Fruit fly (Drosophila melanogaster) Kc167 (cell line): ENCODE data around the gene PolG2.

ENCODE experiments used
- Myc ChIP-seq: fragments of >200 bp; optimal IDR thresholded peaks from 2 replicates; lab custom pipeline; 2017; ENCODE audit warnings: missing external identifiers
- Sin3A ChIP-seq: fragments of >200 bp; optimal IDR thresholded peaks from 2 replicates; lab custom pipeline; 2018; ENCODE audit warnings: missing external identifiers
- h ChIP-seq: fragments of >200 bp; optimal IDR thresholded peaks from 3 replicates; lab custom pipeline; 2018; ENCODE audit warnings: missing external identifiers
- insv ChIP-seq: fragments of >200 bp; optimal IDR thresholded peaks from 3 replicates; lab custom pipeline; 2018; ENCODE audit warnings: missing external identifiers
- psq ChIP-seq: fragments of >200 bp; optimal IDR thresholded peaks from 2 replicates; lab custom pipeline; 2017; ENCODE audit warnings: missing external identifiers
- ttk ChIP-seq: sonication (Bioruptor generic); optimal IDR thresholded peaks from 2 replicates; lab custom pipeline; 2017; ENCODE audit warnings: missing external identifiers

Gene PolG2

DNA sequence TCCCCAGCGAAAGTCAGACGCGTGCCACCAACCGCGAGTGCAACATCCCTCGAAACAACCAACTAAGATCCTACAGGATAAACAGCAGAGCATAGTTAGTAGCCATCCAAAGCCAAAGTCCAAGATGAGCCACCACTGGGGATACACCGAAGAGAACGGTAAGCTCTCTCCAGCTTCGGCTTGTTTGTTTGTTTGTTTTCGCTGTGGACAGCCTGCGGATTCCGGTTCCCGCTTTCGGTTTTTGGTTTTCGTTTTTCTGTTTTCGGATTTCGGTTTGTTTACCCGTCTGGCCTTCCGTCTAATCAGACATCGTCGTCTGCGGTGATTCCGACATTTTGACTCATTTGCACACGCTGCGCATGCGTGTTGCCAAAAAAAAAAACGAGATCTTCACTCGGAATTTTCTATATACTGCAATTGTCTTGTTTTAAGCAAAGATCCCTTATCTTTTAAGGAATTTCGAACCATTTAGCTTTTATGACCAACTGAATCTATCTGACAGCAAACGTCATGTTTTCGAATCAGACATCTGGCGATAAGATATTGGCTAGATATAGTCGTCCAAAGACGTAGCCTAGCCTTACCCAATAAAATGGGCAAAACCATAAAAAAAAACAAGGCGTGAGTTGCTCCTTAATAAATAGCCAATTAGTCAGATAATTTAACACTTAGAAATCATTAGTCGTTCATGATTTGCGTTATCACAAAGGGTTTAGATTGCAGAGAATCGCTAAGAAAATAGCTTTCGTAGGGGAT lies 28.9 kb downstream of the PolG2 start:
- TF ChIP-seq psq, result no peak
- no peak for TF ChIP-seq Myc (lab: Kevin White, UChicago)
- TF ChIP-seq ttk (lab: Kevin White, UChicago), result no peak
- no peak for TF ChIP-seq h (lab: Kevin White, UChicago)
- TF ChIP-seq Sin3A, result no peak
- TF ChIP-seq insv (lab: Kevin White, UChicago), result no peak

dm6 chr2L:13803032-13803661 lies 29.8 kb downstream of the PolG2 start, which contains the start of gene CAH1:
Gene CAH1 (plus strand): TSS chr2L:13803626.
- no peak for TF ChIP-seq ttk (lab: Kevin White, UChicago)
- no peak for TF ChIP-seq h (lab: Kevin White, UChicago)
- TF ChIP-seq Sin3A, result no peak
- TF ChIP-seq psq, result no peak
- TF ChIP-seq Myc (lab: Kevin White, UChicago), result no peak
- no peak for TF ChIP-seq insv (lab: Kevin White, UChicago)

DNA sequence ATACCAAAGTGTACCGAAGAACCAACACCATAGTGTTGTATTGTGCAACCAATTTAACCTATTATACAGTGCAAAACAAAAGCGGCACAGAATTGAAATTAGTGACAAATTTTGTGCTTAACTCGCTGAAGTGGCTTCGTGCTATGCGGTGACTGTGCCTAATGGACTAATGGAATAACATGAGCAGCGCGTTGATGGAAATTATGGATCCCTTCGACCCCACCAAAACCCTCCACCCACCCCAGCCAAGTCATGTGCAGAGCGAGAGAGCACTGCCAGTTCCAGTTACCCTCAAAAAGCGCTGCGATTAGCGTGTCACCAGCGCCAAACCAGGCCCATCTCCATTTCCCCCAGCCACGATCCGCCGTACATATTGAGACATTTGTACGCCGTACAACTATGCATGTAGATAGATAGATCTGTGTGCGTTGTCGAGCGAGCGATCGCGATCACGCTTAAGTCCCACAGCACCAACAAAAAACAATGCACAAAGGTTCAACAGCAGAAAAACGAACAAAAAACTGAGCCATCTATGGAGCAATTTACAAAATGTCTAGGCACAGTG lies 30.7 kb downstream of the PolG2 start:
- TF ChIP-seq ttk (lab: Kevin White, UChicago) (no peak), h (lab: Kevin White, UChicago) (no peak), Sin3A (no peak), psq (no peak), insv (lab: Kevin White, UChicago) (no peak), Myc (lab: Kevin White, UChicago) (no peak)

- TF ChIP-seq Myc (lab: Kevin White, UChicago) (no peak), ttk (lab: Kevin White, UChicago) (no peak), insv (lab: Kevin White, UChicago) (no peak), Sin3A (no peak), h (lab: Kevin White, UChicago) (no peak), psq (no peak)
These were observed 31.7 kb downstream of the PolG2 start for dm6 chr2L:13801166-13801565.

DNA sequence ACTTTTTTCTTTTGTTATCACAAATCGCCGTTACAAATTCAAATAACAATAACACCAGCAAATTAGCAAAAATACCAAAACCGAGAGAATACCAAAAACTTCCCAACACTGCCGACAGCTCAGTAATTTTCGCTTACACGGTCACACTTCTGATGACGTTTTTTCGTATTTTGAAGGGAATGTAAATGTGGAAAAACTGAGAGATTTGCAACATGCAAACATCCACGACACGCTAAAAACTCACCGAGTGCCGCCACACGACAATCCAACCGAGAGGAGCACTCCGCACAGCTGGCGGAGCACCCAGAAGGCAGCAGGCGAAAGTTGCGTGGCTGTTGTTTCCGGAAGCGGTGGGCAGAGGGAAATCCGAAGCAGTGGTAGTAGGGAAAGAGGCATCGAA lies 39.5 kb downstream of the PolG2 start, which contains the start of gene Sec71:
Sec71 (plus strand) TSS at position 117 of the 400 bp plus-strand sequence.
- TF ChIP-seq psq (no peak), ttk (lab: Kevin White, UChicago) (no peak), Sin3A (no peak), Myc (lab: Kevin White, UChicago) (no peak), h (lab: Kevin White, UChicago) (no peak), insv (lab: Kevin White, UChicago) (no peak)

DNA sequence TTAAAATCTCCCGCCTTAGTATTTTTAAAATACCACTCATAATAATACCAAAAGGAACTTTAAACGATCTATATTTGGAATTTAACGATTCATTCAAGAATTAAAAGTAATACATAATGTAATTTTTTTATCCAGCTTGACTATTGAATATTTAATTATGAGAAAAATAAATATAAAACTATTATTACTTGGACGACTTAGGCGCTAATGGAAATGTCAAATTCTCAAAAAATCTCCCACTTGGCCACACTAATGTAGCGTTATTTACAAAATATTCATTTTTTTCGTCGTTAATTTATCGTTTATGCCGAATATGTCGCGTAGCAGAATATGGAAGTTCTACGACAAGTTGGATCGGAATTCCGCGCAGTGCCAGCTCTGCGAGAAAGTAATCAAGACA lies 42.2 kb downstream of the PolG2 start, which contains the start of gene CG16863:
CG16863 (plus strand) TSS at position 245 of the 400 bp plus-strand sequence.
- no peak for TF ChIP-seq insv (lab: Kevin White, UChicago)
- TF ChIP-seq h (lab: Kevin White, UChicago), result no peak
- TF ChIP-seq ttk (lab: Kevin White, UChicago), result no peak
- TF ChIP-seq psq, result no peak
- no peak for TF ChIP-seq Myc (lab: Kevin White, UChicago)
- TF ChIP-seq Sin3A, result no peak

- TF ChIP-seq insv (lab: Kevin White, UChicago), result no peak
- no peak for TF ChIP-seq Myc (lab: Kevin White, UChicago)
- no peak for TF ChIP-seq ttk (lab: Kevin White, UChicago)
- no peak for TF ChIP-seq Sin3A
- no peak for TF ChIP-seq h (lab: Kevin White, UChicago)
- no peak for TF ChIP-seq psq
These were observed 48.7 kb downstream of the PolG2 start, which contains the start of gene CG16890 for dm6 chr2L:13784155-13784681. Gene CG16890 (minus strand): TSS chr2L:13784338.

dm6 chr2L:13783264-13784154 lies 49.4 kb downstream of the PolG2 start, which contains the start of gene Eato:
Gene Eato (plus strand): TSS chr2L:13784084.
- TF ChIP-seq Sin3A (no peak), h (lab: Kevin White, UChicago) (no peak), ttk (lab: Kevin White, UChicago) (no peak), Myc (lab: Kevin White, UChicago) (no peak), psq (no peak), insv (lab: Kevin White, UChicago) (no peak)
